Fruit fly (Drosophila melanogaster) whole organism, embryonic: ENCODE data around the gene Ilp6.
A peak's percentile ranks its signal among the peaks of the same experiment; 100 is the strongest.

Experiments
- Bdp1 ChIP-seq: fragments of 200-800 bp; sonication (Bioruptor generic); optimal IDR thresholded peaks from 3 replicates; lab custom pipeline; 2016; ENCODE audit warnings: missing biosample characterization, missing genetic modification characterization
- Blimp-1 ChIP-seq: fragments of 200-800 bp; sonication (Bioruptor generic); optimal IDR thresholded peaks from 3 replicates; lab custom pipeline; 2018; ENCODE audit warnings: missing biosample characterization, missing genetic modification characterization, mild to moderate bottlenecking, moderate library complexity, missing genetic modification reagents
- Bteb2 ChIP-seq: fragments of 200-800 bp; sonication (Bioruptor generic); optimal IDR thresholded peaks from 2 replicates; lab custom pipeline; 2016; ENCODE audit warnings: missing biosample characterization, missing genetic modification characterization
- CG1024 ChIP-seq: fragments of 200-800 bp; sonication (Bioruptor generic); IDR thresholded peaks from 2 replicates; pipeline ENCODE4 v1.3.6; 2022; ENCODE audit warnings: missing biosample characterization, missing genetic modification characterization
- CG10267 ChIP-seq: fragments of 200-800 bp; sonication (Bioruptor generic); optimal IDR thresholded peaks from 2 replicates; lab custom pipeline; 2018; ENCODE audit warnings: missing biosample characterization, mild to moderate bottlenecking, missing genetic modification characterization, moderate library complexity
- CG10321 ChIP-seq: fragments of 200-800 bp; sonication (Bioruptor generic); IDR thresholded peaks from 2 replicates; pipeline ENCODE4 v1.3.6; 2022; ENCODE audit warnings: missing biosample characterization, missing genetic modification characterization
- CG11560 ChIP-seq: fragments of 200-800 bp; sonication (Bioruptor generic); IDR thresholded peaks from 3 replicates; pipeline ENCODE4 v1.3.6; 2022; ENCODE audit warnings: missing biosample characterization, missing genetic modification characterization
- CG11696 ChIP-seq: fragments of 200-800 bp; sonication (Bioruptor generic); IDR thresholded peaks from 2 replicates; pipeline ENCODE4 v1.3.6; 2022; ENCODE audit warnings: missing biosample characterization, missing genetic modification characterization
- CG12155 ChIP-seq: fragments of 200-800 bp; sonication (Bioruptor generic); optimal IDR thresholded peaks from 3 replicates; lab custom pipeline; 2016; ENCODE audit warnings: missing biosample characterization, missing genetic modification characterization
- CG12299 ChIP-seq: fragments of 200-800 bp; sonication (Bioruptor generic); optimal IDR thresholded peaks from 2 replicates; lab custom pipeline; 2018; ENCODE audit warnings: missing biosample characterization, mild to moderate bottlenecking, missing genetic modification characterization
- CG12744 ChIP-seq: fragments of 200-800 bp; sonication (Bioruptor generic); optimal IDR thresholded peaks from 2 replicates; lab custom pipeline; 2016; ENCODE audit warnings: missing biosample characterization, missing genetic modification characterization
- CG15514 ChIP-seq: fragments of 200-800 bp; sonication (Bioruptor generic); optimal IDR thresholded peaks from 3 replicates; lab custom pipeline; 2017; ENCODE audit warnings: missing biosample characterization, missing genetic modification characterization, mild to moderate bottlenecking, moderate library complexity, missing genetic modification reagents
- CG1647 ChIP-seq: fragments of 200-800 bp; sonication (Bioruptor generic); optimal IDR thresholded peaks from 3 replicates; lab custom pipeline; 2016; ENCODE audit warnings: missing biosample characterization, missing genetic modification characterization
- CG17612 ChIP-seq: fragments of 200-800 bp; sonication (Bioruptor generic); IDR thresholded peaks from 2 replicates; pipeline ENCODE4 v1.3.6; 2022; ENCODE audit warnings: missing biosample characterization, missing genetic modification characterization
- CG2199 ChIP-seq: fragments of 200-800 bp; sonication (Bioruptor generic); IDR thresholded peaks from 3 replicates; pipeline ENCODE4 v1.3.6; 2022; ENCODE audit warnings: missing biosample characterization, missing genetic modification characterization
- CG2889 ChIP-seq: fragments of 200-800 bp; sonication (Bioruptor generic); IDR thresholded peaks from 3 replicates; pipeline ENCODE4 v1.3.6; 2022; ENCODE audit warnings: missing biosample characterization, missing genetic modification characterization
- CG4404 ChIP-seq: fragments of 200-800 bp; sonication (Bioruptor generic); IDR thresholded peaks from 2 replicates; pipeline ENCODE4 v1.3.6; 2022; ENCODE audit warnings: missing biosample characterization, missing genetic modification characterization
- CG5245 ChIP-seq: fragments of 200-800 bp; sonication (Bioruptor generic); optimal IDR thresholded peaks from 3 replicates; lab custom pipeline; 2016; ENCODE audit warnings: missing biosample characterization, missing genetic modification characterization
- CG9932 ChIP-seq: fragments of 200-800 bp; sonication (Bioruptor generic); IDR thresholded peaks from 2 replicates; pipeline ENCODE4 v1.3.6; 2022; ENCODE audit warnings: missing biosample characterization, missing genetic modification characterization
- CrebB ChIP-seq: fragments of 200-800 bp; sonication (Bioruptor generic); optimal IDR thresholded peaks from 3 replicates; lab custom pipeline; 2018; ENCODE audit warnings: missing biosample characterization, mild to moderate bottlenecking, missing genetic modification characterization
- Doc3 ChIP-seq: fragments of 200-800 bp; sonication (Bioruptor generic); IDR thresholded peaks from 3 replicates; pipeline ENCODE4 v1.3.6; 2022; ENCODE audit warnings: missing biosample characterization, missing genetic modification characterization; ENCODE audit not compliant: partially characterized antibody
- Hmr ChIP-seq: fragments of 200-800 bp; sonication (Bioruptor generic); optimal IDR thresholded peaks from 3 replicates; lab custom pipeline; 2017; ENCODE audit warnings: mild to moderate bottlenecking, missing biosample characterization, missing genetic modification reagents, missing genetic modification characterization
- Hr3 ChIP-seq: fragments of 200-800 bp; sonication (Bioruptor generic); optimal IDR thresholded peaks from 3 replicates; lab custom pipeline; 2016; ENCODE audit warnings: missing biosample characterization, missing genetic modification characterization
- Lim3 ChIP-seq: fragments of 200-800 bp; sonication (Bioruptor generic); IDR thresholded peaks from 2 replicates; pipeline ENCODE4 v1.3.6; 2022; ENCODE audit warnings: missing biosample characterization, missing genetic modification characterization
- MTF-1 ChIP-seq: fragments of 200-800 bp; sonication (Bioruptor generic); optimal IDR thresholded peaks from 2 replicates; lab custom pipeline; 2018; ENCODE audit warnings: missing biosample characterization, mild to moderate bottlenecking, missing genetic modification characterization, borderline replicate concordance
- Max ChIP-seq: fragments of 200-800 bp; sonication (Bioruptor generic); optimal IDR thresholded peaks from 2 replicates; lab custom pipeline; 2016; ENCODE audit warnings: missing biosample characterization, mild to moderate bottlenecking, missing genetic modification characterization
- Mes4 ChIP-seq: fragments of 200-800 bp; sonication (Bioruptor generic); optimal IDR thresholded peaks from 2 replicates; lab custom pipeline; 2016; ENCODE audit warnings: missing biosample characterization, missing genetic modification characterization
- Nf-YB ChIP-seq: fragments of 200-800 bp; sonication (Bioruptor generic); optimal IDR thresholded peaks from 3 replicates; lab custom pipeline; 2019; ENCODE audit warnings: missing biosample characterization, mild to moderate bottlenecking, missing genetic modification characterization, moderate library complexity
- Optix ChIP-seq: fragments of 200-800 bp; sonication (Bioruptor generic); IDR thresholded peaks from 3 replicates; pipeline ENCODE4 v1.3.6; 2022; ENCODE audit warnings: missing biosample characterization, missing genetic modification characterization
- amos ChIP-seq: fragments of 200-800 bp; sonication (Bioruptor generic); IDR thresholded peaks from 2 replicates; pipeline ENCODE4 v1.3.6; 2022; ENCODE audit warnings: missing biosample characterization, missing genetic modification characterization; ENCODE audit not compliant: partially characterized antibody
- ara ChIP-seq: fragments of 200-800 bp; sonication (Bioruptor generic); IDR thresholded peaks from 2 replicates; pipeline ENCODE4 v1.3.6; 2022; ENCODE audit warnings: missing biosample characterization, missing genetic modification characterization
- ash1 ChIP-seq: fragments of 200-800 bp; sonication (Bioruptor generic); optimal IDR thresholded peaks from 2 replicates; lab custom pipeline; 2018; ENCODE audit warnings: missing biosample characterization, mild to moderate bottlenecking, missing genetic modification characterization
- bcd ChIP-seq: fragments of 200-800 bp; sonication (Bioruptor generic); optimal IDR thresholded peaks from 2 replicates; lab custom pipeline; 2017; ENCODE audit warnings: missing biosample characterization, mild to moderate bottlenecking, missing genetic modification characterization
- bowl ChIP-seq: fragments of 200-800 bp; sonication (Bioruptor generic); IDR thresholded peaks from 2 replicates; pipeline ENCODE4 v1.3.6; 2022; ENCODE audit warnings: missing biosample characterization, missing genetic modification characterization
- chm ChIP-seq: fragments of 200-800 bp; sonication (Bioruptor generic); IDR thresholded peaks from 2 replicates; pipeline ENCODE4 v1.3.6; 2022; ENCODE audit warnings: missing biosample characterization, missing genetic modification characterization
- dati ChIP-seq: fragments of 200-800 bp; sonication (Bioruptor generic); IDR thresholded peaks from 2 replicates; pipeline ENCODE4 v1.3.6; 2022; ENCODE audit warnings: missing biosample characterization, missing genetic modification characterization
- eve ChIP-seq, 2 experiments: fragments of >200 bp; optimal IDR thresholded peaks; 2 replicates each; lab custom pipeline; 2017; ENCODE audit warnings: missing biosample characterization in 2 of 2, missing genetic modification characterization in 2 of 2
- ewg ChIP-seq: fragments of 200-800 bp; sonication (Bioruptor generic); optimal IDR thresholded peaks from 3 replicates; lab custom pipeline; 2017; ENCODE audit warnings: mild to moderate bottlenecking, missing biosample characterization, missing genetic modification reagents, missing genetic modification characterization
- gcm ChIP-seq: fragments of 200-800 bp; sonication (Bioruptor generic); optimal IDR thresholded peaks from 2 replicates; lab custom pipeline; 2019; ENCODE audit warnings: missing biosample characterization, mild to moderate bottlenecking, missing genetic modification characterization, moderate library complexity
- nmo ChIP-seq: fragments of 200-800 bp; sonication (Bioruptor generic); optimal IDR thresholded peaks from 2 replicates; lab custom pipeline; 2018; ENCODE audit warnings: missing biosample characterization, mild to moderate bottlenecking, missing genetic modification characterization, moderate library complexity
- peb ChIP-seq: fragments of 200-800 bp; sonication (Bioruptor generic); IDR thresholded peaks from 2 replicates; pipeline ENCODE4 v1.3.6; 2022; ENCODE audit warnings: missing biosample characterization, missing genetic modification characterization
- pnt ChIP-seq: fragments of 200-800 bp; sonication (Bioruptor generic); optimal IDR thresholded peaks from 3 replicates; lab custom pipeline; 2016; ENCODE audit warnings: missing biosample characterization, missing genetic modification characterization
- salm ChIP-seq: fragments of 200-800 bp; sonication (Bioruptor generic); optimal IDR thresholded peaks from 2 replicates; lab custom pipeline; 2018; ENCODE audit warnings: missing biosample characterization, mild to moderate bottlenecking, missing genetic modification characterization
- scrt ChIP-seq: fragments of 200-800 bp; sonication (Bioruptor generic); optimal IDR thresholded peaks from 2 replicates; lab custom pipeline; 2018; ENCODE audit warnings: missing biosample characterization, mild to moderate bottlenecking, missing genetic modification characterization, moderate library complexity
- sr ChIP-seq: fragments of 200-800 bp; sonication (Bioruptor generic); IDR thresholded peaks from 3 replicates; pipeline ENCODE4 v1.3.6; 2022; ENCODE audit warnings: missing biosample characterization, missing genetic modification characterization
- stc ChIP-seq: fragments of 200-800 bp; sonication (Bioruptor generic); IDR thresholded peaks from 2 replicates; pipeline ENCODE4 v1.3.6; 2022; ENCODE audit warnings: missing biosample characterization, missing genetic modification characterization
- tap ChIP-seq: fragments of 200-800 bp; optimal IDR thresholded peaks from 3 replicates; lab custom pipeline; 2019; ENCODE audit warnings: missing biosample characterization, mild to moderate bottlenecking, missing genetic modification characterization, moderate library complexity
- trh ChIP-seq: fragments of 200-800 bp; sonication (Bioruptor generic); optimal IDR thresholded peaks from 2 replicates; lab custom pipeline; 2016; ENCODE audit warnings: missing biosample characterization, missing genetic modification characterization
- unc-4 ChIP-seq: fragments of 200-800 bp; sonication (Bioruptor generic); IDR thresholded peaks from 2 replicates; pipeline ENCODE4 v1.3.6; 2022; ENCODE audit warnings: missing biosample characterization, missing genetic modification characterization; ENCODE audit not compliant: partially characterized antibody
- vvl ChIP-seq: fragments of 200-800 bp; sonication (Bioruptor generic); IDR thresholded peaks from 2 replicates; pipeline ENCODE4 v1.3.6; 2022; ENCODE audit warnings: missing biosample characterization, missing genetic modification characterization

The Ilp6 gene

dm6 chrX:2300293-2301068 lies 34.0 kb downstream of the Ilp6 start:
- TF ChIP-seq CG9932 (peak; percentile 94), CG2889 (GFP tag; lab: Robert Waterston, UW) (peak; percentile 95), Mes4 (GFP tag; lab: Kevin White, UChicago) (peak; percentile 93), CG1024 (GFP tag; lab: Robert Waterston, UW) (peak; percentile 93), peb (peak; percentile 93), CG10267 (tag; lab: Kevin White, UChicago) (peak; percentile 84), scrt (GFP tag; lab: Kevin White, UChicago) (peak; percentile 86), unc-4 (GFP tag; lab: Robert Waterston, UW) (no peak), Blimp-1 (GFP tag; lab: Kevin White, UChicago) (peak; percentile 90), Doc3 (GFP tag; lab: Robert Waterston, UW) (no peak), chm (GFP tag; lab: Robert Waterston, UW) (peak; percentile 98), stc (GFP tag; lab: Robert Waterston, UW) (peak; percentile 97), CG2199 (GFP tag; lab: Robert Waterston, UW) (peak; percentile 98), Lim3 (GFP tag; lab: Robert Waterston, UW) (peak; percentile 88), Hmr (GFP tag; lab: Kevin White, UChicago) (peak; percentile 97), CG12155 (GFP tag; lab: Kevin White, UChicago) (peak; percentile 81), gcm (peak; percentile 94), CG11560 (tag; lab: Robert Waterston, UW) (peak; percentile 84), CG12744 (peak; percentile 83), CrebB (tag; lab: Kevin White, UChicago) (peak; percentile 94), salm (tag; lab: Kevin White, UChicago) (peak; percentile 92), CG4404 (GFP tag; lab: Robert Waterston, UW) (peak; percentile 91), CG5245 (GFP tag; lab: Kevin White, UChicago) (peak; percentile 90), CG10321 (GFP tag; lab: Robert Waterston, UW) (peak; percentile 84), Hr3 (peak; percentile 90), sr (peak; percentile 94), CG1647 (GFP tag; lab: Kevin White, UChicago) (peak; percentile 83), Nf-YB (GFP tag; lab: Kevin White, UChicago) (peak; percentile 76), MTF-1 (peak; percentile 88), trh (GFP tag; lab: Kevin White, UChicago) (peak; percentile 81), CG12299 (tag; lab: Kevin White, UChicago) (peak; percentile 89), CG15514 (GFP tag; lab: Kevin White, UChicago) (peak; percentile 87), Bdp1 (GFP tag; lab: Kevin White, UChicago) (peak; percentile 89), dati (peak; percentile 95), CG11696 (GFP tag; lab: Robert Waterston, UW) (peak; percentile 99), ara (peak; percentile 97), ash1 (GFP tag; lab: Kevin White, UChicago) (peak; percentile 63), amos (no peak), bowl (GFP tag; lab: Robert Waterston, UW) (peak; percentile 96), ewg (GFP tag; lab: Kevin White, UChicago) (peak; percentile 95), vvl (peak; percentile 99), tap (peak; percentile 95), Bteb2 (GFP tag; lab: Kevin White, UChicago) (peak; percentile 84), Max (GFP tag; lab: Kevin White, UChicago) (peak; percentile 84), nmo (GFP tag; lab: Kevin White, UChicago) (peak; percentile 96), pnt (GFP tag; lab: Kevin White, UChicago) (peak; percentile 88), eve (GFP tag; optimal IDR thresholded peaks at IDR 0.05; lab: Kevin White, UChicago) (peak in 1 of 2 experiments; percentile 93), CG17612 (GFP tag; lab: Robert Waterston, UW) (peak; percentile 91), bcd (GFP tag; lab: Kevin White, UChicago) (peak; percentile 95), Optix (GFP tag; lab: Robert Waterston, UW) (peak; percentile 98)
